Fruit fly (Drosophila melanogaster): ENCODE measurements around the gene CG13083.

Gene CG13083

DNA sequence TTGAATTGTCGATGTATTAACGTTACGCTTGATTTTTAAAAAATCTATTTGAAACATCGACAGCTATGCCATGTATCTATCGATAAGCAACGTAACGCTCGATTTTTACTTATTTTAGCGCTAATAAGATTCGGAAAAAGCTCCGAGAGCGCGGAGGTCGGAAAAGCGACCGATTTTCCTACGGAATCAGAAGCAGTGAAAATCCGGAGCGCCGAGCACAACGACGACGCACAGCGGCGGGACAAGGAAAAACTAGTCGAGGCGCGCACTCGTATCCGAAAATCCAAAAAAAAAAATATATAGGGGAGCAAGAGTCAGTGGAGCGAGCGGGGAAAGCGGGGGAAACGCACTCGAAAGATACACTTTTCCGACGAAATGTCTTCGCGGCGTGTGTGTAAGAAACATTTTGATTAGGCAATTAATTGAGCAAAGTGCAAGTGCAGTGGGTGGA lies 31.4 kb downstream of the CG13083 start, which contains the start of gene CG10132 (continued):
- no peak for TF ChIP-seq ase (GFP tag; IDR thresholded peaks at IDR 0.05)
- no peak for TF ChIP-seq schlank (tag; optimal IDR thresholded peaks at IDR 0.05)
- no peak for TF ChIP-seq CG13894 (tag; optimal IDR thresholded peaks at IDR 0.05)
- no peak for TF ChIP-seq CG10209 (GFP tag; optimal IDR thresholded peaks at IDR 0.05)
- TF ChIP-seq Ets65A (GFP tag): no peak
- no peak for TF ChIP-seq CG1647 (GFP tag; optimal IDR thresholded peaks at IDR 0.05)
- 0 out of 2 replicates have a peak, but pooled peaks have one; percentile 14 for TF ChIP-seq Drgx (GFP tag; IDR thresholded peaks at IDR 0.05)
- no peak for TF ChIP-seq CG4854 (GFP tag; optimal IDR thresholded peaks at IDR 0.05)
- TF ChIP-seq Dll (GFP tag; IDR thresholded peaks at IDR 0.05; ENCODE audit: partially characterized antibody): peak; percentile 53; the same call in 1 of the 4 replicates
- no peak for TF ChIP-seq klu (GFP tag; IDR thresholded peaks at IDR 0.05)
- no peak for TF ChIP-seq Med (GFP tag)
- TF ChIP-seq Spps (tag; optimal IDR thresholded peaks at IDR 0.05): no peak
- TF ChIP-seq ttk (GFP tag; IDR thresholded peaks at IDR 0.05): no peak
- no peak for TF ChIP-seq HLH54F (GFP tag; optimal IDR thresholded peaks at IDR 0.05)
- TF ChIP-seq Max (GFP tag; optimal IDR thresholded peaks at IDR 0.05): no peak
- TF ChIP-seq CG4707 (GFP tag; optimal IDR thresholded peaks at IDR 0.05): no peak
- TF ChIP-seq Dbx (GFP tag; IDR thresholded peaks at IDR 0.05): no peak
- TF ChIP-seq CG15601 (tag; optimal IDR thresholded peaks at IDR 0.05): no peak
- no peak for TF ChIP-seq da (GFP tag; optimal IDR thresholded peaks at IDR 0.05)
- TF ChIP-seq CG5953 (GFP tag; IDR thresholded peaks at IDR 0.05): no peak
- no peak for TF ChIP-seq CG9876 (GFP tag; optimal IDR thresholded peaks at IDR 0.05)
- peak; percentile 57; the same call in 1 of the 3 replicates for TF ChIP-seq CG7963 (GFP tag; IDR thresholded peaks at IDR 0.05; ENCODE audit: partially characterized antibody)
- TF ChIP-seq z (GFP tag; IDR thresholded peaks at IDR 0.05): peak; percentile 58; the same call in 1 of the 3 replicates
- TF ChIP-seq nau (GFP tag; optimal IDR thresholded peaks at IDR 0.05): no peak
- TF ChIP-seq Deaf1 (tag; optimal IDR thresholded peaks at IDR 0.05): peak; percentile 85
- TF ChIP-seq p53 (GFP tag; optimal IDR thresholded peaks at IDR 0.05): no peak
- TF ChIP-seq slp2 (GFP tag; optimal IDR thresholded peaks at IDR 0.05): no peak
- TF ChIP-seq Atf6 (GFP tag; IDR thresholded peaks at IDR 0.05): no peak
- no peak for TF ChIP-seq rib (GFP tag; IDR thresholded peaks at IDR 0.05)
- TF ChIP-seq CG14441 (GFP tag; IDR thresholded peaks at IDR 0.05): no peak
- TF ChIP-seq ash1 (GFP tag; optimal IDR thresholded peaks at IDR 0.05): no peak
- TF ChIP-seq CG33213 (GFP tag; optimal IDR thresholded peaks at IDR 0.05): no peak
- no peak for TF ChIP-seq E2f1 (GFP tag; IDR thresholded peaks at IDR 0.05)
- no peak for TF ChIP-seq gsb (GFP tag; IDR thresholded peaks at IDR 0.05)
- peak; percentile 53 for TF ChIP-seq ato (GFP tag; IDR thresholded peaks at IDR 0.05; ENCODE audit: partially characterized antibody)
- no peak for TF ChIP-seq CG8388 (GFP tag; optimal IDR thresholded peaks at IDR 0.05)
- no peak for TF ChIP-seq wdn (GFP tag; IDR thresholded peaks at IDR 0.05)
- TF ChIP-seq crol (GFP tag; IDR thresholded peaks at IDR 0.05): peak; percentile 89
- no peak for TF ChIP-seq Dip2 (GFP tag; IDR thresholded peaks at IDR 0.05)
- TF ChIP-seq toy (GFP tag; IDR thresholded peaks at IDR 0.05): no peak
- no peak for TF ChIP-seq pho (GFP tag; optimal IDR thresholded peaks at IDR 0.05)
- TF ChIP-seq CG10565 (GFP tag; optimal IDR thresholded peaks at IDR 0.05): no peak
- peak; percentile 46; the same call in 1 of the 2 replicates for TF ChIP-seq unc-4 (GFP tag; IDR thresholded peaks at IDR 0.05; ENCODE audit: partially characterized antibody)
- no peak for TF ChIP-seq Poxn (GFP tag; IDR thresholded peaks at IDR 0.05)
- TF ChIP-seq BEAF-32 (GFP tag; optimal IDR thresholded peaks at IDR 0.05): peak; percentile 25
- 0 out of 2 replicates have a peak, but pooled peaks have one; percentile 29 for TF ChIP-seq hbn (GFP tag; IDR thresholded peaks at IDR 0.05; ENCODE audit: partially characterized antibody)
- TF ChIP-seq Hr3 (GFP tag; optimal IDR thresholded peaks at IDR 0.05): no peak
- TF ChIP-seq Dad (GFP tag; optimal IDR thresholded peaks at IDR 0.05): no peak
- TF ChIP-seq Gug (GFP tag; IDR thresholded peaks at IDR 0.05): no peak
- no peak for TF ChIP-seq CG10274 (GFP tag; optimal IDR thresholded peaks at IDR 0.05)
- peak; percentile 13 for TF ChIP-seq YL-1 (GFP tag; optimal IDR thresholded peaks at IDR 0.05)
- TF ChIP-seq salm (tag; optimal IDR thresholded peaks at IDR 0.05): no peak

Measured in whole organism, embryonic.